Worm (Caenorhabditis elegans): ENCODE results near the gene F20G2.3.

Gene F20G2.3

ce11 chrV:13768941-13769436, 701 bp upstream of the F20G2.3 start, which contains the start of gene nas-24:
TSS of gene nas-24 (plus strand) at chrV:13769386.
- no peak for TF ChIP-seq nhr-12 (tag; optimal IDR thresholded peaks at IDR 0.05)
- TF ChIP-seq elt-2 (tag; optimal IDR thresholded peaks at IDR 0.05), result peak; percentile 51
- peak; percentile 85 for TF ChIP-seq pqm-1 (tag; optimal IDR thresholded peaks at IDR 0.05)
- no peak for TF ChIP-seq ceh-16 (tag; optimal IDR thresholded peaks at IDR 0.05)
- no peak for TF ChIP-seq snpc-4 (tag; optimal IDR thresholded peaks at IDR 0.05)

- TF ChIP-seq nhr-11 (tag; optimal IDR thresholded peaks at IDR 0.05) (peak; percentile 18), tbx-2 (tag; optimal IDR thresholded peaks at IDR 0.05) (no peak), elt-3 (tag; optimal IDR thresholded peaks at IDR 0.05) (no peak)
These were observed 4.6 kb downstream of the F20G2.3 start for ce11 chrV:13763723-13764122.

ce11 chrV:13762426-13763127, 5.7 kb downstream of the F20G2.3 start, which contains the start of gene F20G2.6:
TSS of gene F20G2.6 (plus strand) at chrV:13763077.
- TF ChIP-seq nhr-237 (tag; optimal IDR thresholded peaks at IDR 0.05) (no peak), zag-1 (tag; optimal IDR thresholded peaks at IDR 0.05) (no peak), daf-12 (tag; optimal IDR thresholded peaks at IDR 0.05) (no peak), aly-2 (tag; optimal IDR thresholded peaks at IDR 0.05) (no peak), sea-2 (GFP tag; optimal IDR thresholded peaks at IDR 0.05) (no peak), nhr-77 (tag; optimal IDR thresholded peaks at IDR 0.05) (no peak), nhr-11 (tag; optimal IDR thresholded peaks at IDR 0.05) (no peak), ceh-82 (tag; optimal IDR thresholded peaks at IDR 0.05) (no peak), mml-1 (tag; optimal IDR thresholded peaks at IDR 0.05) (no peak), ceh-9 (tag; optimal IDR thresholded peaks at IDR 0.05) (no peak), nhr-28 (tag; optimal IDR thresholded peaks at IDR 0.05) (no peak), lin-39 (tag; optimal IDR thresholded peaks at IDR 0.05) (no peak), jun-1 (tag; optimal IDR thresholded peaks at IDR 0.05) (no peak), elt-3 (tag; optimal IDR thresholded peaks at IDR 0.05) (no peak), ztf-4 (tag; optimal IDR thresholded peaks at IDR 0.05) (no peak), mdl-1 (tag; optimal IDR thresholded peaks at IDR 0.05) (no peak), nhr-23 (tag; optimal IDR thresholded peaks at IDR 0.05) (no peak), ztf-11 (tag; optimal IDR thresholded peaks at IDR 0.05) (no peak)

- TF ChIP-seq pha-4 (tag; optimal IDR thresholded peaks at IDR 0.05) (peak; percentile 49), jun-1 (tag; optimal IDR thresholded peaks at IDR 0.05) (no peak), ceh-28 (tag; optimal IDR thresholded peaks at IDR 0.05) (no peak), nhr-25 (tag; optimal IDR thresholded peaks at IDR 0.05) (no peak), nhr-237 (tag; optimal IDR thresholded peaks at IDR 0.05) (no peak), ztf-4 (tag; optimal IDR thresholded peaks at IDR 0.05) (no peak), ceh-82 (tag; optimal IDR thresholded peaks at IDR 0.05) (no peak), R02D3.7 (tag; optimal IDR thresholded peaks at IDR 0.05) (no peak), nhr-76 (tag; optimal IDR thresholded peaks at IDR 0.05) (no peak), sea-2 (GFP tag; optimal IDR thresholded peaks at IDR 0.05) (no peak), nhr-12 (tag; optimal IDR thresholded peaks at IDR 0.05) (no peak), lin-39 (tag; optimal IDR thresholded peaks at IDR 0.05) (peak; percentile 34), nfya-1 (tag; optimal IDR thresholded peaks at IDR 0.05; ENCODE audit: insufficient read depth) (peak; percentile 29), eor-1 (tag; optimal IDR thresholded peaks at IDR 0.05) (no peak), fkh-10 (GFP tag; optimal IDR thresholded peaks at IDR 0.05) (no peak), elt-3 (tag; optimal IDR thresholded peaks at IDR 0.05) (no peak), nhr-11 (tag; optimal IDR thresholded peaks at IDR 0.05) (no peak), ztf-11 (tag; optimal IDR thresholded peaks at IDR 0.05) (no peak), unc-62 (GFP tag; optimal IDR thresholded peaks at IDR 0.05) (no peak), ceh-16 (tag; optimal IDR thresholded peaks at IDR 0.05) (no peak), lin-15B (tag; optimal IDR thresholded peaks at IDR 0.05) (peak; percentile 66), elt-1 (tag; optimal IDR thresholded peaks at IDR 0.05) (no peak), daf-12 (tag; optimal IDR thresholded peaks at IDR 0.05) (no peak), nhr-43 (tag; optimal IDR thresholded peaks at IDR 0.05; ENCODE audit: poor library complexity, severe bottlenecking) (no peak), skn-1 (tag; optimal IDR thresholded peaks at IDR 0.05) (no peak), tbx-2 (tag; optimal IDR thresholded peaks at IDR 0.05) (no peak), egl-27 (tag; optimal IDR thresholded peaks at IDR 0.05) (no peak), snpc-4 (tag; optimal IDR thresholded peaks at IDR 0.05) (peak; percentile 56), mdl-1 (tag; optimal IDR thresholded peaks at IDR 0.05) (no peak)
These were observed 10.9 kb downstream of the F20G2.3 start for ce11 chrV:13757349-13757748.

Data from whole organism, L3 larva.